Worm (Caenorhabditis elegans) whole organism, young adult: ENCODE data around the gene tsp-12.

Source experiments
- F49E8.2 ChIP-seq: sonication (generic microtip); optimal IDR thresholded peaks from 3 replicates; lab custom pipeline; 2017; ENCODE audit warnings: missing genetic modification characterization, mild to moderate bottlenecking, missing compliant biosample characterization, antibody characterized with exemption, moderate library complexity; ENCODE audit not compliant: insufficient read depth
- Y53F4B.3 ChIP-seq: fragments of 200-800 bp; sonication (Bioruptor generic); IDR thresholded peaks from 2 replicates; pipeline ENCODE4 v1.3.6; 2022; ENCODE audit warnings: missing genetic modification reagents, missing genetic modification characterization, missing compliant biosample characterization
- ama-1 ChIP-seq, 3 experiments: fragments of 150-350 bp in 1 of 3; sonication (generic microtip) in 2 of 3; optimal IDR thresholded peaks; 2 replicates each; lab custom pipeline; 2014 to 2018; ENCODE audit warnings: missing biosample characterization in 2 of 3, missing genetic modification characterization in 2 of 3, missing genetic modification reagents in 2 of 3
- bed-2 ChIP-seq: fragments of 200-800 bp; sonication (Bioruptor generic); IDR thresholded peaks from 2 replicates; pipeline ENCODE4 v1.3.6; 2022; ENCODE audit warnings: missing genetic modification reagents, missing genetic modification characterization, missing compliant biosample characterization
- dpl-1 ChIP-seq: fragments of 150-350 bp; optimal IDR thresholded peaks from 2 replicates; lab custom pipeline; 2014; ENCODE audit warnings: missing biosample characterization, missing genetic modification reagents, missing genetic modification characterization
- ets-4 ChIP-seq: fragments of 200-800 bp; sonication (Bioruptor generic); optimal IDR thresholded peaks from 2 replicates; lab custom pipeline; 2018; ENCODE audit warnings: mild to moderate bottlenecking, missing genetic modification characterization, missing compliant biosample characterization
- madf-3 ChIP-seq: fragments of 200-800 bp; sonication (Bioruptor generic); IDR thresholded peaks from 2 replicates; pipeline ENCODE4 v1.3.6; 2022; ENCODE audit warnings: missing genetic modification reagents, missing genetic modification characterization, missing compliant biosample characterization
- pha-4 ChIP-seq: fragments of 150-350 bp; sonication (generic microtip); optimal IDR thresholded peaks from 2 replicates; lab custom pipeline; 2014; ENCODE audit warnings: missing biosample characterization, missing genetic modification reagents, missing genetic modification characterization
- sea-2 ChIP-seq: fragments of 200-800 bp; sonication (Bioruptor generic); IDR thresholded peaks from 2 replicates; pipeline ENCODE4 v1.3.6; 2022; ENCODE audit warnings: missing genetic modification characterization, missing compliant biosample characterization
- tbp1 ChIP-seq: fragments of 200-800 bp; sonication (Bioruptor generic); optimal IDR thresholded peaks from 2 replicates; lab custom pipeline; 2018; ENCODE audit warnings: mild to moderate bottlenecking, missing genetic modification characterization, missing compliant biosample characterization
- unc-62 ChIP-seq: fragments of 150-350 bp; optimal IDR thresholded peaks from 2 replicates; lab custom pipeline; 2014; ENCODE audit warnings: missing biosample characterization, missing genetic modification reagents, missing genetic modification characterization

DNA sequence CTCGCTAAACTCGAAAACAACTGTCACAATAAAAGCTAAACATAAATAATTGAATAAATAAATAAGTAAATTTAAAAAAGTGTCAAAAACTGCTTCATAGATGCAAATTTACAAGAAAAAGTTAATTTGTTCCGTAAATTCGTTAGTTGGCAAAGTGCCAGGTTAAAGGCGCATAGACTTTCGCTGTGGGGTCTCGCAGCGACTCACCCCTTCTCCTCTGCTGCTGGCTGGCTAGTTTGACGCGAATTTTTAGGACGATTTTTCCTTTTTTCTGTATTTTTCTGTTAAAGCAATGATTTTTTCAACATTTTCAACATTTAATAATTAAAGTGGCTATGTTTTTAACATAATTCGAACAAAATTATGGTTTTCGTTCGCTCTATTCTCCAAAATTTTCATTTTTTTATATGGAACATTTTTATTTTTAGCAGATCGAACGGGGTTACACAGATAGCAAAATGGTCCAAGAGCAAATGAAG lies 25.9 kb upstream of the tsp-12 start, which contains the start of gene rack-1:
- TF ChIP-seq ets-4 (GFP tag; lab: Kevin White, UChicago) (no peak), tbp1 (GFP tag; lab: Kevin White, UChicago) (peak; percentile 28), pha-4 (no peak), madf-3 (GFP tag; lab: Robert Waterston, UW) (no peak), ama-1 (optimal IDR thresholded peaks at IDR 0.05; lab: Kevin White, UChicago) (no peak), ama-1 (GFP tag; optimal IDR thresholded peaks at IDR 0.05; lab: Kevin White, UChicago) (no peak), Y53F4B.3 (no peak), dpl-1 (GFP tag; lab: Kevin White, UChicago) (no peak), sea-2 (GFP tag; lab: Robert Waterston, UW) (no peak), unc-62 (GFP tag; lab: Kevin White, UChicago) (no peak), bed-2 (GFP tag; lab: Robert Waterston, UW) (no peak), F49E8.2 (peak; percentile 1)
